Worm (Caenorhabditis elegans): ENCODE measurements around the gene ctsa-1.1.

DNA sequence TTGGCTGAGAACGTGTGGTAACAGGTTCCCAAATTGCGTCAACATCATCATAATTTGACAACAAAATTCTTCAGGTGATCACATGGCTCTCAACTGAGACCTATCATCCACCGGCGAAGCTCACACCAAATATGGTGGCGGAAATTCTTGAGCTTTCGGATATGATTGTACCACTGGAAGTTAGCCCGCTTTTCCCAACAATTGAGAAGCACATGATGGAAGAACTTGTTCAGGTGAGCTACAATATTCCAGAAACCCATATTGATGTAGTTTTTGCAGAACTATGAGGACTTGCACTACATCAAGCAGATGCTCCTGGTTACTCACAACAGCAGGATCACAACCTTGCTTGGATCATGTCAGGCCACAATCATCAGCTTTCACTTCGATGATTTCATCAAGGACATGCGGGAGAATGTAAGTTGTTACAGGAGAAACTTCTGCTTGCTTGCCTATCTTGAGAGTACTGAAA is 14.8 kb downstream of the ctsa-1.1 start, which contains the start of gene F41C3.1:
- no peak for TF ChIP-seq spr-1 (tag; optimal IDR thresholded peaks at IDR 0.05)
- TF ChIP-seq pha-4 (GFP tag; IDR thresholded peaks at IDR 0.05) = no peak
- no peak for TF ChIP-seq pha-4 (tag; optimal IDR thresholded peaks at IDR 0.05)
- no peak for TF ChIP-seq dpl-1 (GFP tag; optimal IDR thresholded peaks at IDR 0.05)
